Fruit fly (Drosophila melanogaster) whole organism, embryonic: Measurements from ENCODE around the gene CG31313.

Source experiments
- Gug ChIP-seq: fragments of 200-800 bp; sonication (Bioruptor generic); IDR thresholded peaks from 4 replicates; pipeline ENCODE4 v1.3.6; 2022; ENCODE audit warnings: missing biosample characterization, missing genetic modification characterization
- sc ChIP-seq, 3 experiments: fragments of >200 bp in 2 of 3; fragments of 200-800 bp in 1 of 3; sonication (Bioruptor generic) in 1 of 3; optimal IDR thresholded peaks; 2 replicates in 2 of 3; 3 replicates in 1 of 3; lab custom pipeline; 2017; ENCODE audit warnings: mild to moderate bottlenecking in 1 of 3, missing biosample characterization in 1 of 3, missing genetic modification characterization in 1 of 3, missing genetic modification reagents in 1 of 3
- unc-4 ChIP-seq: fragments of 200-800 bp; sonication (Bioruptor generic); IDR thresholded peaks from 2 replicates; pipeline ENCODE4 v1.3.6; 2022; ENCODE audit warnings: missing biosample characterization, missing genetic modification characterization; ENCODE audit not compliant: partially characterized antibody

DNA sequence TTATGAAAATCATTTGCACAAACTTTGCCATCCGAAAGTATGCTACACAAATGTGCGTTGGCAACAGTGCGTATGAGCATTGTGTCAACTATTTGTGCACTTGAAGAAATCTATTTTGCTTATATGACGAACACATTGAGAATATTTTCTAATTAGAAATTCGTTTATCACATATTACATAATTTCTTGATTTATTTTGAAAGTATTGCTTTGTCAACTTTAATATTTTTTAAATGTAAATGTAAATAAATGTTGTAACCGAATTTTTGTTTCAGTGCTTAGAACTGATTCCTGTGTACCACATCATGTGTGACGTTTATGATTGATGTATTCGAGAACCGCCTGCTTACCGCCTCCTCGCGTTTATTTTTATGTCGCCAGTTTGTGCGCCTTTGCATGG lies 25.2 kb downstream of the CG31313 start:
- TF ChIP-seq Gug (GFP tag; lab: Robert Waterston, UW): no peak
- no peak for TF ChIP-seq unc-4 (GFP tag; lab: Robert Waterston, UW)
- TF ChIP-seq sc (optimal IDR thresholded peaks at IDR 0.05; lab: Kevin White, UChicago): no peak
- no peak for TF ChIP-seq sc (GFP tag; optimal IDR thresholded peaks at IDR 0.05; lab: Kevin White, UChicago)
